Worm (Caenorhabditis elegans) whole organism, late embryonic: ENCODE measurements around the gene nhr-216.

ENCODE experiments used
- ama-1 ChIP-seq: fragments of 150-350 bp; optimal IDR thresholded peaks from 2 replicates; lab custom pipeline; 2014
- ets-4 ChIP-seq: sonication (generic microtip); optimal IDR thresholded peaks from 2 replicates; lab custom pipeline; 2016; ENCODE audit warnings: missing genetic modification characterization, missing compliant biosample characterization
- hlh-30 ChIP-seq: sonication (generic microtip); optimal IDR thresholded peaks from 2 replicates; lab custom pipeline; 2017; ENCODE audit warnings: antibody characterized with exemption, missing genetic modification characterization, missing compliant biosample characterization; ENCODE audit not compliant: insufficient read depth
- mec-3 ChIP-seq: sonication (generic microtip); optimal IDR thresholded peaks from 2 replicates; lab custom pipeline; 2016; ENCODE audit warnings: borderline replicate concordance, missing genetic modification characterization, missing compliant biosample characterization
- nfya-1 ChIP-seq: sonication (generic microtip); optimal IDR thresholded peaks from 2 replicates; lab custom pipeline; 2017; ENCODE audit warnings: missing genetic modification characterization, mild to moderate bottlenecking, missing compliant biosample characterization, antibody characterized with exemption, moderate library complexity
- npax-4 ChIP-seq: sonication (generic microtip); optimal IDR thresholded peaks from 2 replicates; lab custom pipeline; 2016; ENCODE audit warnings: missing genetic modification characterization, missing compliant biosample characterization
- pat-9 ChIP-seq: fragments of 200-800 bp; sonication (Bioruptor generic); optimal IDR thresholded peaks from 2 replicates; lab custom pipeline; 2018; ENCODE audit warnings: mild to moderate bottlenecking, missing genetic modification characterization, moderate library complexity, missing compliant biosample characterization
- rnt-1 ChIP-seq: sonication (generic microtip); optimal IDR thresholded peaks from 2 replicates; lab custom pipeline; 2016; ENCODE audit warnings: missing genetic modification characterization, missing compliant biosample characterization
- sox-4 ChIP-seq: sonication (generic microtip); optimal IDR thresholded peaks from 2 replicates; lab custom pipeline; 2017; ENCODE audit warnings: mild to moderate bottlenecking, missing genetic modification characterization, inconsistent platforms, missing compliant biosample characterization
- unc-55 ChIP-seq: sonication (generic microtip); optimal IDR thresholded peaks from 2 replicates; lab custom pipeline; 2017; ENCODE audit warnings: missing biosample characterization, missing genetic modification reagents, missing genetic modification characterization

DNA sequence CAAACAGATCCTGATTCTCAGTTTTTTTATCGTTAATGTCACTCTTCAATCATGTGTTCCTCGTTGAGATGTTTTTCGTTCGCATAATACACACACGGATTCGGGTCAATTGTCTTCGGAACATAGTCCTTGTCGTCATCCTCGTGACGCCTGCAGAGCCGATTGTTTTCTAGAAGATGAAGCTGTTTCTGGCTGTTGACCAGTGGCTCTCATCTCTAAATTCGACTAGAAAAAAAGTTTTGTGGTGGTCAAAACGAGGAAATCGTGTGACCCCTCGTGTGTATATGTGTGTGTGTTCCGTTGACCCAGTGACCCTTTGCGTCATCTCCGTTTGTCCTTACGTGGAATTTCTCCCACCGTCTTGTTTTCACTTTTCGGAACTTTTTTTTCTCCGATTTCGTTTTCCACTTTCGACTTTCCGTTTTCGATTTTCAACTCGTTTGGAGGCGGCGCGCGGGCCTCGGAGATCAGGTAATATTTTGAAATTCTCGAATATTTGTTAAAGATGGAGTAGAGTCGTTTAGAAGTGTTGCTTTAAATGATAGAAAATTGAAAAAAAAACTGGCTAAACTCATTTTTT, 27.3 kb upstream of the nhr-216 start, which contains the start of gene C35A11.2:
- TF ChIP-seq ama-1 (lab: Kevin White, UChicago): no peak
- TF ChIP-seq npax-4 (tag; lab: Kevin White, UChicago): no peak
- TF ChIP-seq nfya-1: no peak
- no peak for TF ChIP-seq pat-9
- TF ChIP-seq hlh-30 (tag; lab: Kevin White, UChicago): no peak
- no peak for TF ChIP-seq sox-4 (tag; lab: Kevin White, UChicago)
- TF ChIP-seq rnt-1 (tag; lab: Kevin White, UChicago): no peak
- TF ChIP-seq unc-55 (GFP tag; lab: Kevin White, UChicago): no peak
- TF ChIP-seq mec-3 (tag; lab: Kevin White, UChicago): no peak
- no peak for TF ChIP-seq ets-4 (tag; lab: Kevin White, UChicago)
